Worm (Caenorhabditis elegans): ENCODE data around the gene R11H6.2.

- TF ChIP-seq nhr-28 (tag; optimal IDR thresholded peaks at IDR 0.05) (no peak), ces-1 (GFP tag; optimal IDR thresholded peaks at IDR 0.05) (no peak), mls-2 (tag; optimal IDR thresholded peaks at IDR 0.05) (no peak), lsy-2 (tag; optimal IDR thresholded peaks at IDR 0.05) (no peak), ztf-11 (tag; optimal IDR thresholded peaks at IDR 0.05) (no peak)
These were observed 35.2 kb upstream of the R11H6.2 start, which contains the start of gene C53A5.11 for ce11 chrV:14562589-14562988.
